Fruit fly (Drosophila melanogaster): Measurements from ENCODE around the gene Exo84.

Exo84 gene

dm6 chr3R:26021195-26021914 lies 30.7 kb downstream of the Exo84 start (continued):
- peak; percentile 85 for TF ChIP-seq Ada2b (GFP tag; IDR thresholded peaks at IDR 0.05)
- TF ChIP-seq ash1 (GFP tag; optimal IDR thresholded peaks at IDR 0.05), result no peak
- TF ChIP-seq Sin3A (optimal IDR thresholded peaks at IDR 0.05), result no peak
- TF ChIP-seq z (GFP tag; IDR thresholded peaks at IDR 0.05), result no peak
- peak; percentile 94 for TF ChIP-seq Camta (GFP tag; optimal IDR thresholded peaks at IDR 0.05)
- peak; percentile 24 for TF ChIP-seq NK7.1 (GFP tag; optimal IDR thresholded peaks at IDR 0.05)
- peak; percentile 95 for TF ChIP-seq org-1 (GFP tag; optimal IDR thresholded peaks at IDR 0.05)
- TF ChIP-seq tna (GFP tag; IDR thresholded peaks at IDR 0.05; ENCODE audit: partially characterized antibody), result no peak
- peak; percentile 90 for TF ChIP-seq CG17359 (tag; optimal IDR thresholded peaks at IDR 0.05)
- TF ChIP-seq Max (GFP tag; optimal IDR thresholded peaks at IDR 0.05), result peak; percentile 86
- no peak for TF ChIP-seq Dfd (GFP tag; optimal IDR thresholded peaks at IDR 0.05)
- peak; percentile 91 for TF ChIP-seq dysf (GFP tag; IDR thresholded peaks at IDR 0.05)
- TF ChIP-seq croc (GFP tag; conservative IDR thresholded peaks at IDR 0.05), result peak; percentile 89
- peak; percentile 81; the same call in 1 of the 2 replicates for TF ChIP-seq ranshi (GFP tag; IDR thresholded peaks at IDR 0.05)
- TF ChIP-seq fru (optimal IDR thresholded peaks at IDR 0.05), result no peak
- TF ChIP-seq CG10321 (GFP tag; IDR thresholded peaks at IDR 0.05), result peak; percentile 56
- TF ChIP-seq Xrp1 (GFP tag; IDR thresholded peaks at IDR 0.05), result peak; percentile 85
- TF ChIP-seq row (GFP tag; IDR thresholded peaks at IDR 0.05), result peak; percentile 92
- TF ChIP-seq CG8388 (GFP tag; optimal IDR thresholded peaks at IDR 0.05), result peak; percentile 94
- TF ChIP-seq Hsf (GFP tag; optimal IDR thresholded peaks at IDR 0.05), result peak; percentile 94
- TF ChIP-seq CG11723 (GFP tag; optimal IDR thresholded peaks at IDR 0.05), result peak; percentile 95
- TF ChIP-seq Oli (tag; optimal IDR thresholded peaks at IDR 0.05), result peak; percentile 97
- peak; percentile 57 for TF ChIP-seq CG4854 (GFP tag; optimal IDR thresholded peaks at IDR 0.05)
- TF ChIP-seq Fer1 (GFP tag; optimal IDR thresholded peaks at IDR 0.05), result peak; percentile 86
- TF ChIP-seq pita (GFP tag; optimal IDR thresholded peaks at IDR 0.05), result no peak
- peak; percentile 47 for TF ChIP-seq emc (GFP tag; optimal IDR thresholded peaks at IDR 0.05)
- peak; percentile 32; the same call in 1 of the 2 replicates for TF ChIP-seq inv (GFP tag; IDR thresholded peaks at IDR 0.05; ENCODE audit: partially characterized antibody)
- peak; percentile 8 for TF ChIP-seq Nf-YC (tag; optimal IDR thresholded peaks at IDR 0.05)
- no peak for TF ChIP-seq ftz-f1 (GFP tag; optimal IDR thresholded peaks at IDR 0.05)
- TF ChIP-seq psq (GFP tag; optimal IDR thresholded peaks at IDR 0.05), result peak; percentile 75
- TF ChIP-seq Bgb (GFP tag; IDR thresholded peaks at IDR 0.05; ENCODE audit: partially characterized antibody), result 0 out of 2 replicates have a peak, but pooled peaks have one; percentile 32
- peak; percentile 96 for TF ChIP-seq Usf (GFP tag; optimal IDR thresholded peaks at IDR 0.05)
- TF ChIP-seq YL-1 (GFP tag; optimal IDR thresholded peaks at IDR 0.05), result peak; percentile 81
- TF ChIP-seq wek (GFP tag; optimal IDR thresholded peaks at IDR 0.05), result no peak
- peak; percentile 38 for TF ChIP-seq Dad (GFP tag; optimal IDR thresholded peaks at IDR 0.05)
- TF ChIP-seq eve (GFP tag; optimal IDR thresholded peaks at IDR 0.05), result no peak
- peak; percentile 93 for TF ChIP-seq BtbVII (GFP tag; optimal IDR thresholded peaks at IDR 0.05)
- peak; percentile 87 for TF ChIP-seq CG5180 (GFP tag; optimal IDR thresholded peaks at IDR 0.05)
- peak; percentile 86 for TF ChIP-seq slbo (GFP tag; IDR thresholded peaks at IDR 0.05)
- TF ChIP-seq Myb (GFP tag; optimal IDR thresholded peaks at IDR 0.05), result peak; percentile 63
- TF ChIP-seq CG32772 (GFP tag; IDR thresholded peaks at IDR 0.05), result peak; percentile 79
- peak; percentile 57 for TF ChIP-seq dimm (GFP tag; IDR thresholded peaks at IDR 0.05)
- no peak for TF ChIP-seq CG13287 (GFP tag; IDR thresholded peaks at IDR 0.05; ENCODE audit: partially characterized antibody)
- peak; percentile 81 for TF ChIP-seq Aef1 (GFP tag; IDR thresholded peaks at IDR 0.05)
- TF ChIP-seq so (GFP tag; IDR thresholded peaks at IDR 0.05), result peak; percentile 46; the same call in 1 of the 3 replicates
- TF ChIP-seq fd64A (GFP tag; optimal IDR thresholded peaks at IDR 0.05), result no peak
- TF ChIP-seq CG12744 (GFP tag; optimal IDR thresholded peaks at IDR 0.05), result peak; percentile 86
- TF ChIP-seq bigmax (GFP tag; optimal IDR thresholded peaks at IDR 0.05), result no peak
- peak; percentile 91 for TF ChIP-seq CG18476 (GFP tag; optimal IDR thresholded peaks at IDR 0.05)
- TF ChIP-seq yki (optimal IDR thresholded peaks at IDR 0.05), result peak; percentile 32
- TF ChIP-seq hbn (GFP tag; IDR thresholded peaks at IDR 0.05; ENCODE audit: partially characterized antibody), result no peak

All from whole organism, embryonic.